Worm (Caenorhabditis elegans): Measurements from ENCODE around the gene kdin-1.

- TF ChIP-seq snpc-4 (tag; optimal IDR thresholded peaks at IDR 0.05), result peak; percentile 28
- no peak for TF ChIP-seq ztf-11 (tag; optimal IDR thresholded peaks at IDR 0.05)
Measured at ce11 chrIV:11019962-11020550, 18.4 kb upstream of the kdin-1 start, which contains the start of gene F13H10.8.

Measured in whole organism, L3 larva.